Fruit fly (Drosophila melanogaster) whole organism, embryonic: ENCODE results near the gene Srr.

ENCODE experiments used
- ATbp ChIP-seq: fragments of 200-800 bp; sonication (Bioruptor generic); optimal IDR thresholded peaks from 2 replicates; lab custom pipeline; 2017; ENCODE audit warnings: missing biosample characterization, mild to moderate bottlenecking, missing genetic modification characterization, missing genetic modification reagents
- Adf1 ChIP-seq: fragments of 200-800 bp; sonication (Bioruptor generic); IDR thresholded peaks from 2 replicates; pipeline ENCODE4 v1.3.6; 2022; ENCODE audit warnings: missing biosample characterization, missing genetic modification characterization
- Antp ChIP-seq: fragments of 200-800 bp; sonication (Bioruptor generic); optimal IDR thresholded peaks from 3 replicates; lab custom pipeline; 2016; ENCODE audit warnings: missing biosample characterization, missing genetic modification characterization
- CG10321 ChIP-seq: fragments of 200-800 bp; sonication (Bioruptor generic); IDR thresholded peaks from 2 replicates; pipeline ENCODE4 v1.3.6; 2022; ENCODE audit warnings: missing biosample characterization, missing genetic modification characterization
- CG10431 ChIP-seq: fragments of 200-800 bp; sonication (Bioruptor generic); optimal IDR thresholded peaks from 3 replicates; lab custom pipeline; 2018; ENCODE audit warnings: missing biosample characterization, mild to moderate bottlenecking, missing genetic modification characterization
- CG12299 ChIP-seq: fragments of 200-800 bp; sonication (Bioruptor generic); optimal IDR thresholded peaks from 2 replicates; lab custom pipeline; 2018; ENCODE audit warnings: missing biosample characterization, mild to moderate bottlenecking, missing genetic modification characterization
- CG15269 ChIP-seq: fragments of 200-800 bp; sonication (Bioruptor generic); optimal IDR thresholded peaks from 2 replicates; lab custom pipeline; 2018; ENCODE audit warnings: missing biosample characterization, mild to moderate bottlenecking, missing genetic modification characterization, moderate library complexity
- CG1529 ChIP-seq: fragments of 200-800 bp; sonication (Bioruptor generic); optimal IDR thresholded peaks from 3 replicates; lab custom pipeline; 2018; ENCODE audit warnings: missing biosample characterization, missing genetic modification characterization
- CG15696 ChIP-seq: fragments of 200-800 bp; sonication (Bioruptor generic); optimal IDR thresholded peaks from 2 replicates; lab custom pipeline; 2019; ENCODE audit warnings: missing biosample characterization, mild to moderate bottlenecking, missing genetic modification characterization, moderate library complexity
- CG1647 ChIP-seq: fragments of 200-800 bp; sonication (Bioruptor generic); optimal IDR thresholded peaks from 3 replicates; lab custom pipeline; 2016; ENCODE audit warnings: missing biosample characterization, missing genetic modification characterization
- CG17385 ChIP-seq: fragments of 200-800 bp; sonication (Bioruptor generic); optimal IDR thresholded peaks from 3 replicates; lab custom pipeline; 2018; ENCODE audit warnings: missing biosample characterization, mild to moderate bottlenecking, missing genetic modification characterization
- CG18599 ChIP-seq: fragments of 200-800 bp; sonication (Bioruptor generic); optimal IDR thresholded peaks from 3 replicates; lab custom pipeline; 2017; ENCODE audit warnings: missing biosample characterization, missing genetic modification characterization, mild to moderate bottlenecking, moderate library complexity, missing genetic modification reagents
- CG18619 ChIP-seq: fragments of 200-800 bp; sonication (Bioruptor generic); optimal IDR thresholded peaks from 3 replicates; lab custom pipeline; 2017; ENCODE audit warnings: missing biosample characterization, mild to moderate bottlenecking, missing genetic modification characterization
- CG30403 ChIP-seq: fragments of 200-800 bp; sonication (Bioruptor generic); optimal IDR thresholded peaks from 3 replicates; lab custom pipeline; 2016; ENCODE audit warnings: missing biosample characterization, missing genetic modification characterization
- CG31224 ChIP-seq: fragments of 200-800 bp; sonication (Bioruptor generic); IDR thresholded peaks from 2 replicates; pipeline ENCODE4 v1.3.6; 2022; ENCODE audit warnings: missing biosample characterization, missing genetic modification characterization
- CG31365 ChIP-seq: fragments of 200-800 bp; sonication (Bioruptor generic); optimal IDR thresholded peaks from 2 replicates; lab custom pipeline; 2018; ENCODE audit warnings: missing biosample characterization, mild to moderate bottlenecking, missing genetic modification characterization
- CG3163 ChIP-seq: fragments of 200-800 bp; sonication (Bioruptor generic); optimal IDR thresholded peaks from 3 replicates; lab custom pipeline; 2016; ENCODE audit warnings: missing biosample characterization, missing genetic modification characterization
- CG32532 ChIP-seq: fragments of 200-800 bp; sonication (Bioruptor generic); IDR thresholded peaks from 2 replicates; pipeline ENCODE4 v1.3.6; 2022; ENCODE audit warnings: missing biosample characterization, missing genetic modification characterization
- CG33213 ChIP-seq: fragments of 200-800 bp; sonication (Bioruptor generic); optimal IDR thresholded peaks from 3 replicates; lab custom pipeline; 2016; ENCODE audit warnings: missing biosample characterization, missing genetic modification characterization
- CG3838 ChIP-seq: fragments of 200-800 bp; sonication (Bioruptor generic); optimal IDR thresholded peaks from 3 replicates; lab custom pipeline; 2016; ENCODE audit warnings: missing biosample characterization, missing genetic modification characterization
- CG4328 ChIP-seq: fragments of 200-800 bp; sonication (Bioruptor generic); optimal IDR thresholded peaks from 3 replicates; lab custom pipeline; 2017; ENCODE audit warnings: missing biosample characterization, missing genetic modification reagents, missing genetic modification characterization
- CG4707 ChIP-seq: fragments of 200-800 bp; sonication (Bioruptor generic); optimal IDR thresholded peaks from 2 replicates; lab custom pipeline; 2018; ENCODE audit warnings: missing biosample characterization, mild to moderate bottlenecking, missing genetic modification characterization, moderate library complexity
- CG6175 ChIP-seq: fragments of 200-800 bp; sonication (Bioruptor generic); IDR thresholded peaks from 3 replicates; pipeline ENCODE4 v1.3.6; 2022; ENCODE audit warnings: missing biosample characterization, missing genetic modification characterization
- CG6791 ChIP-seq: fragments of 200-800 bp; sonication (Bioruptor generic); IDR thresholded peaks from 3 replicates; pipeline ENCODE4 v1.3.6; 2022; ENCODE audit warnings: missing biosample characterization, missing genetic modification characterization; ENCODE audit not compliant: partially characterized antibody
- CG9437 ChIP-seq: fragments of 200-800 bp; sonication (Bioruptor generic); optimal IDR thresholded peaks from 2 replicates; lab custom pipeline; 2018; ENCODE audit warnings: missing biosample characterization, mild to moderate bottlenecking, missing genetic modification characterization
- CkIIα-i1 ChIP-seq: fragments of 200-800 bp; sonication (Bioruptor generic); IDR thresholded peaks from 2 replicates; pipeline ENCODE4 v1.3.6; 2022; ENCODE audit warnings: missing biosample characterization, missing genetic modification characterization
- Dek ChIP-seq: fragments of 200-800 bp; sonication (Bioruptor generic); optimal IDR thresholded peaks from 3 replicates; lab custom pipeline; 2019; ENCODE audit warnings: missing biosample characterization, mild to moderate bottlenecking, missing genetic modification characterization, moderate library complexity
- Dfd ChIP-seq, 2 experiments: fragments of >200 bp; optimal IDR thresholded peaks; 2 replicates each; lab custom pipeline; 2017; ENCODE audit warnings: missing biosample characterization in 2 of 2, missing genetic modification characterization in 2 of 2
- Elba2 ChIP-seq: fragments of 200-800 bp; sonication (Bioruptor generic); optimal IDR thresholded peaks from 3 replicates; lab custom pipeline; 2016; ENCODE audit warnings: missing biosample characterization, missing genetic modification characterization
- Fer2 ChIP-seq: fragments of 200-800 bp; sonication (Bioruptor generic); optimal IDR thresholded peaks from 2 replicates; lab custom pipeline; 2018; ENCODE audit warnings: missing biosample characterization, mild to moderate bottlenecking, missing genetic modification characterization, moderate library complexity
- Hr78 ChIP-seq, 2 experiments: fragments of 200-800 bp in 1 of 2; fragments of >200 bp in 1 of 2; sonication (Bioruptor generic) in 1 of 2; optimal IDR thresholded peaks; 2 replicates each; lab custom pipeline; 2017 to 2019; ENCODE audit warnings: missing biosample characterization in 2 of 2, missing genetic modification characterization in 2 of 2, mild to moderate bottlenecking in 1 of 2, moderate library complexity in 1 of 2
- Lim3 ChIP-seq: fragments of 200-800 bp; sonication (Bioruptor generic); IDR thresholded peaks from 2 replicates; pipeline ENCODE4 v1.3.6; 2022; ENCODE audit warnings: missing biosample characterization, missing genetic modification characterization
- PHDP ChIP-seq: fragments of 200-800 bp; sonication (Bioruptor generic); optimal IDR thresholded peaks from 3 replicates; lab custom pipeline; 2018; ENCODE audit warnings: missing biosample characterization, mild to moderate bottlenecking, missing genetic modification characterization, moderate library complexity
- Scr ChIP-seq: fragments of 200-800 bp; sonication (Bioruptor generic); IDR thresholded peaks from 2 replicates; pipeline ENCODE4 v1.3.6; 2022; ENCODE audit warnings: missing biosample characterization, missing genetic modification characterization; ENCODE audit not compliant: partially characterized antibody
- Stat92E ChIP-seq, 3 experiments: fragments of >200 bp in 2 of 3; fragments of 200-800 bp in 1 of 3; sonication (Bioruptor generic) in 1 of 3; optimal IDR thresholded peaks; 2 replicates each; lab custom pipeline; 2017 to 2019; ENCODE audit warnings: missing biosample characterization in 3 of 3, missing genetic modification characterization in 3 of 3, mild to moderate bottlenecking in 1 of 3, moderate library complexity in 1 of 3
- Vsx1 ChIP-seq: fragments of 200-800 bp; sonication (Bioruptor generic); optimal IDR thresholded peaks from 2 replicates; lab custom pipeline; 2017; ENCODE audit warnings: missing biosample characterization, mild to moderate bottlenecking, missing genetic modification characterization, missing genetic modification reagents
- ato ChIP-seq: fragments of 200-800 bp; sonication (Bioruptor generic); IDR thresholded peaks from 2 replicates; pipeline ENCODE4 v1.3.6; 2022; ENCODE audit warnings: missing biosample characterization, missing genetic modification characterization; ENCODE audit not compliant: partially characterized antibody
- eyg ChIP-seq: fragments of 200-800 bp; sonication (Bioruptor generic); optimal IDR thresholded peaks from 3 replicates; lab custom pipeline; 2016; ENCODE audit warnings: missing biosample characterization, missing genetic modification characterization
- fu2 ChIP-seq: fragments of 200-800 bp; sonication (Bioruptor generic); optimal IDR thresholded peaks from 2 replicates; lab custom pipeline; 2016; ENCODE audit warnings: missing biosample characterization, missing genetic modification characterization
- mld ChIP-seq: fragments of 200-800 bp; sonication (Bioruptor generic); IDR thresholded peaks from 3 replicates; pipeline ENCODE4 v1.3.6; 2022; ENCODE audit warnings: missing biosample characterization, missing genetic modification characterization; ENCODE audit not compliant: partially characterized antibody
- peb ChIP-seq: fragments of 200-800 bp; sonication (Bioruptor generic); IDR thresholded peaks from 2 replicates; pipeline ENCODE4 v1.3.6; 2022; ENCODE audit warnings: missing biosample characterization, missing genetic modification characterization
- prd ChIP-seq, 3 experiments: fragments of >200 bp in 2 of 3; fragments of 200-800 bp in 1 of 3; sonication (Bioruptor generic) in 1 of 3; optimal IDR thresholded peaks in 2 of 3; IDR thresholded peaks in 1 of 3; 2 replicates in 2 of 3; 3 replicates in 1 of 3; pipeline versions ENCODE4 v1.3.6 to Lab custom; 2017 to 2022; ENCODE audit warnings: missing biosample characterization in 1 of 3, missing genetic modification characterization in 1 of 3
- pros ChIP-seq: fragments of 200-800 bp; sonication (Bioruptor generic); optimal IDR thresholded peaks from 3 replicates; lab custom pipeline; 2019; ENCODE audit warnings: missing biosample characterization, mild to moderate bottlenecking, missing genetic modification characterization, moderate library complexity
- tio ChIP-seq: fragments of 200-800 bp; sonication (Bioruptor generic); optimal IDR thresholded peaks from 2 replicates; lab custom pipeline; 2017; ENCODE audit warnings: missing biosample characterization, missing genetic modification characterization, inconsistent platforms
- vvl ChIP-seq: fragments of 200-800 bp; sonication (Bioruptor generic); IDR thresholded peaks from 2 replicates; pipeline ENCODE4 v1.3.6; 2022; ENCODE audit warnings: missing biosample characterization, missing genetic modification characterization
- zfh1 ChIP-seq: fragments of 200-800 bp; sonication (Bioruptor generic); IDR thresholded peaks from 3 replicates; pipeline ENCODE4 v1.3.6; 2022; ENCODE audit warnings: missing biosample characterization, missing genetic modification characterization

Srr gene

DNA sequence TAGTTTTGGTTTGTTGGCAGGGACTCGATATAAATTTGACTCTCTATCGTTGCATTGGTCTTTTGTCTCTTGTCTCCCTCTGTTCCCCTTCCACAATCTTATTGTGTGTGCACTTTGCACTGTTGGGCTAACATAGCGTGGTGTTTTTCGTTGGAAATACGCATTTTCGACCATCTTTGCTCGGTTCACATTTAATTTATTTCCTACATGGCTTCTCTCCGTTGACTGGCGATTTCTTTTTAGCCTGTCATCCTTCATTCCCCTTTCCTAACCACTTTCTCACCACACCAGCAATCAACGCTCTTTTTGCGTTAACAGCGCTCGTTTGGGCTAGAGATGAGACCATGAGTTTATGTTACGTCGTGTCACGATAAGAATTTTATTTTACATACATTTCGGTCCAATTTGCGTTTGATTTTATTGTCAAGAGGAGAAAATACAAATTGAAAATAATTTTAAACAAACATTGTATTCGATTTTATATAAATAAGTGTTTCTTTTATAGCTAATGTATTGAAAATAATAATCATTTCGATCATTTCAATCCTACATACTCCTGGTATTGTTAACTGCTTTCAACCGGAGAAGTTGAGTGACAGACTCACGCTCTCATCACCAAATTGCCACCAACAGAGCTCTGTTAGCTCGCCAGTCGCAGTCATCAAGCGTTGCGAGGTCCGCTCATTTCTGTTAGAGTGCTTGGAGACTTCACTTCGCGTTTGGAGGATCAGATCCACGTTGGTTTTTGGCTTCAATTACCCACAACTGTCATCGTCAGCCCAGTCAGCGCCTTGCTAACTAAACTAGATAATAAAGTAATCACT lies 23.8 kb upstream of the Srr start (continued):
- TF ChIP-seq CG30403 (peak; percentile 89), CG10431 (GFP tag; lab: Kevin White, UChicago) (peak; percentile 48), eyg (GFP tag; lab: Kevin White, UChicago) (no peak), CG6791 (GFP tag; lab: Robert Waterston, UW) (0 out of 3 replicates have a peak, but pooled peaks have one; percentile 58), fu2 (GFP tag; lab: Kevin White, UChicago) (peak; percentile 7), CG18619 (GFP tag; lab: Kevin White, UChicago) (peak; percentile 76), CG4328 (GFP tag; lab: Kevin White, UChicago) (peak; percentile 83), PHDP (tag; lab: Kevin White, UChicago) (peak; percentile 85), CG15696 (tag; lab: Kevin White, UChicago) (peak; percentile 72), CG9437 (GFP tag; lab: Kevin White, UChicago) (peak; percentile 76), Dfd (GFP tag; optimal IDR thresholded peaks at IDR 0.05; lab: Kevin White, UChicago) (no peak), zfh1 (GFP tag; lab: Robert Waterston, UW) (peak; percentile 65; the same call in 2 of the 3 replicates), Fer2 (tag; lab: Kevin White, UChicago) (peak; percentile 75), Stat92E (GFP tag; optimal IDR thresholded peaks at IDR 0.05; lab: Kevin White, UChicago) (peak in 1 of 3 experiments; percentile 5), CkIIα-i1 (GFP tag; lab: Robert Waterston, UW) (no peak), CG31224 (GFP tag; lab: Robert Waterston, UW) (peak; percentile 55), CG1529 (peak; percentile 70), Adf1 (GFP tag; lab: Robert Waterston, UW) (peak; percentile 42; the same call in 1 of the 2 replicates), ATbp (GFP tag; lab: Kevin White, UChicago) (peak; percentile 53), ato (GFP tag; lab: Robert Waterston, UW) (0 out of 2 replicates have a peak, but pooled peaks have one; percentile 18), tio (GFP tag; lab: Kevin White, UChicago) (peak; percentile 43), CG3163 (GFP tag; lab: Kevin White, UChicago) (no peak), Elba2 (GFP tag; lab: Kevin White, UChicago) (no peak), CG6175 (GFP tag; lab: Robert Waterston, UW) (no peak), CG17385 (GFP tag; lab: Kevin White, UChicago) (peak; percentile 74)

- TF ChIP-seq Lim3 (GFP tag; lab: Robert Waterston, UW) = no peak
- TF ChIP-seq CG4707 = peak; percentile 78
- no peak for TF ChIP-seq peb (GFP tag; lab: Robert Waterston, UW)
- peak; percentile 68 for TF ChIP-seq CG15269 (tag; lab: Kevin White, UChicago)
- no peak for TF ChIP-seq CG3838 (GFP tag; lab: Kevin White, UChicago)
- TF ChIP-seq CG18599 = peak; percentile 84
- TF ChIP-seq Scr = no peak
- 0 out of 2 replicates have a peak, but pooled peaks have one; percentile 15 for TF ChIP-seq CG32532
- TF ChIP-seq CG1647 (GFP tag; lab: Kevin White, UChicago) = no peak
- peak; percentile 8 for TF ChIP-seq CG33213
- no peak for TF ChIP-seq Antp (GFP tag; lab: Kevin White, UChicago)
- TF ChIP-seq prd (optimal IDR thresholded peaks at IDR 0.05; lab: Kevin White, UChicago) = no peak
- TF ChIP-seq prd (GFP tag; IDR thresholded peaks at IDR 0.05; lab: Robert Waterston, UW) = no peak
- no peak for TF ChIP-seq CG10321
- no peak for TF ChIP-seq mld (GFP tag; lab: Robert Waterston, UW)
- peak; percentile 77 for TF ChIP-seq vvl (GFP tag; lab: Robert Waterston, UW)
- TF ChIP-seq Vsx1 (GFP tag; lab: Kevin White, UChicago) = no peak
- TF ChIP-seq CG12299 (tag; lab: Kevin White, UChicago) = peak; percentile 81
- no peak for TF ChIP-seq CG31365
- no peak for TF ChIP-seq Hr78 (GFP tag; optimal IDR thresholded peaks at IDR 0.05; lab: Kevin White, UChicago)
- TF ChIP-seq Dek (tag; lab: Kevin White, UChicago) = peak; percentile 29
- no peak for TF ChIP-seq pros (GFP tag; lab: Kevin White, UChicago)
Measured at dm6 chr3R:9342248-9342882, 22.8 kb upstream of the Srr start.
